Fruit fly (Drosophila melanogaster) whole organism, embryonic: ENCODE measurements around the gene Tao.

Experiments used
- Adf1 ChIP-seq: fragments of 200-800 bp; sonication (Bioruptor generic); IDR thresholded peaks from 2 replicates; pipeline ENCODE4 v1.3.6; 2022; ENCODE audit warnings: missing biosample characterization, missing genetic modification characterization
- B-H2 ChIP-seq: fragments of 200-800 bp; sonication (Bioruptor generic); optimal IDR thresholded peaks from 2 replicates; lab custom pipeline; 2018; ENCODE audit warnings: missing biosample characterization, mild to moderate bottlenecking, missing genetic modification characterization
- CG10209 ChIP-seq: fragments of 200-800 bp; sonication (Bioruptor generic); optimal IDR thresholded peaks from 3 replicates; lab custom pipeline; 2017; ENCODE audit warnings: missing biosample characterization, mild to moderate bottlenecking, missing genetic modification characterization, missing genetic modification reagents
- CG10321 ChIP-seq: fragments of 200-800 bp; sonication (Bioruptor generic); IDR thresholded peaks from 2 replicates; pipeline ENCODE4 v1.3.6; 2022; ENCODE audit warnings: missing biosample characterization, missing genetic modification characterization
- CG11247 ChIP-seq: fragments of 200-800 bp; sonication (Bioruptor generic); IDR thresholded peaks from 2 replicates; pipeline ENCODE4 v1.3.6; 2022; ENCODE audit warnings: missing biosample characterization, missing genetic modification characterization
- CG11695 ChIP-seq: fragments of 200-800 bp; sonication (Bioruptor generic); IDR thresholded peaks from 3 replicates; pipeline ENCODE4 v1.3.6; 2022; ENCODE audit warnings: missing biosample characterization, missing genetic modification characterization
- CG12299 ChIP-seq: fragments of 200-800 bp; sonication (Bioruptor generic); optimal IDR thresholded peaks from 2 replicates; lab custom pipeline; 2018; ENCODE audit warnings: missing biosample characterization, mild to moderate bottlenecking, missing genetic modification characterization
- CG12769 ChIP-seq: fragments of 200-800 bp; sonication (Bioruptor generic); optimal IDR thresholded peaks from 2 replicates; lab custom pipeline; 2019; ENCODE audit warnings: missing biosample characterization, mild to moderate bottlenecking, missing genetic modification characterization, moderate library complexity
- CG13123 ChIP-seq: fragments of 200-800 bp; sonication (Bioruptor generic); optimal IDR thresholded peaks from 2 replicates; lab custom pipeline; 2016; ENCODE audit warnings: missing biosample characterization, missing genetic modification characterization
- CG13424 ChIP-seq: fragments of 200-800 bp; sonication (Bioruptor generic); optimal IDR thresholded peaks from 2 replicates; lab custom pipeline; 2019; ENCODE audit warnings: missing biosample characterization, mild to moderate bottlenecking, missing genetic modification characterization, moderate library complexity
- CG17361 ChIP-seq: fragments of 200-800 bp; sonication (Bioruptor generic); IDR thresholded peaks from 3 replicates; pipeline ENCODE4 v1.3.6; 2022; ENCODE audit warnings: missing biosample characterization, missing genetic modification characterization
- CG17802 ChIP-seq: fragments of 200-800 bp; sonication (Bioruptor generic); optimal IDR thresholded peaks from 2 replicates; lab custom pipeline; 2018; ENCODE audit warnings: missing biosample characterization, mild to moderate bottlenecking, missing genetic modification characterization, moderate library complexity
- CG1832 ChIP-seq: fragments of 200-800 bp; sonication (Bioruptor generic); optimal IDR thresholded peaks from 2 replicates; lab custom pipeline; 2017; ENCODE audit warnings: missing biosample characterization, mild to moderate bottlenecking, missing genetic modification characterization, inconsistent platforms
- CG2199 ChIP-seq: fragments of 200-800 bp; sonication (Bioruptor generic); IDR thresholded peaks from 3 replicates; pipeline ENCODE4 v1.3.6; 2022; ENCODE audit warnings: missing biosample characterization, missing genetic modification characterization
- CG33213 ChIP-seq: fragments of 200-800 bp; sonication (Bioruptor generic); optimal IDR thresholded peaks from 3 replicates; lab custom pipeline; 2016; ENCODE audit warnings: missing biosample characterization, missing genetic modification characterization
- CG34224 ChIP-seq: fragments of 200-800 bp; sonication (Bioruptor generic); IDR thresholded peaks from 3 replicates; pipeline ENCODE4 v1.3.6; 2022; ENCODE audit warnings: missing biosample characterization, missing genetic modification characterization; ENCODE audit not compliant: partially characterized antibody
- CG34376 ChIP-seq: fragments of 200-800 bp; sonication (Bioruptor generic); optimal IDR thresholded peaks from 2 replicates; lab custom pipeline; 2018; ENCODE audit warnings: missing biosample characterization, mild to moderate bottlenecking, missing genetic modification characterization
- CG3726 ChIP-seq: fragments of 200-800 bp; sonication (Bioruptor generic); IDR thresholded peaks from 3 replicates; pipeline ENCODE4, ENCODE4 v1.3.6; 2022; ENCODE audit warnings: missing biosample characterization, missing genetic modification characterization
- CG6175 ChIP-seq: fragments of 200-800 bp; sonication (Bioruptor generic); IDR thresholded peaks from 3 replicates; pipeline ENCODE4 v1.3.6; 2022; ENCODE audit warnings: missing biosample characterization, missing genetic modification characterization
- CG7372 ChIP-seq: fragments of 200-800 bp; sonication (Bioruptor generic); IDR thresholded peaks from 2 replicates; pipeline ENCODE4 v1.3.6; 2022; ENCODE audit warnings: missing biosample characterization, missing genetic modification characterization
- CG7745 ChIP-seq: fragments of 200-800 bp; sonication (Bioruptor generic); optimal IDR thresholded peaks from 2 replicates; lab custom pipeline; 2018; ENCODE audit warnings: missing biosample characterization, mild to moderate bottlenecking, missing genetic modification characterization, moderate library complexity
- CG8924 ChIP-seq: fragments of 200-800 bp; optimal IDR thresholded peaks from 3 replicates; lab custom pipeline; 2019; ENCODE audit warnings: missing biosample characterization, mild to moderate bottlenecking, missing genetic modification characterization, moderate library complexity
- CoRest ChIP-seq: fragments of 200-800 bp; sonication (Bioruptor generic); optimal IDR thresholded peaks from 3 replicates; lab custom pipeline; 2018; ENCODE audit warnings: missing biosample characterization, mild to moderate bottlenecking, missing genetic modification characterization, moderate library complexity
- Dfd ChIP-seq, 2 experiments: fragments of >200 bp; optimal IDR thresholded peaks; 2 replicates each; lab custom pipeline; 2017; ENCODE audit warnings: missing biosample characterization in 2 of 2, missing genetic modification characterization in 2 of 2
- H15 ChIP-seq: fragments of 200-800 bp; sonication (Bioruptor generic); IDR thresholded peaks from 3 replicates; pipeline ENCODE4 v1.3.6; 2022; ENCODE audit warnings: missing biosample characterization, missing genetic modification characterization
- NFAT ChIP-seq: fragments of 200-800 bp; sonication (Bioruptor generic); IDR thresholded peaks from 2 replicates; pipeline ENCODE4 v1.3.6; 2022; ENCODE audit warnings: missing biosample characterization, missing genetic modification characterization
- PHDP ChIP-seq: fragments of 200-800 bp; sonication (Bioruptor generic); optimal IDR thresholded peaks from 3 replicates; lab custom pipeline; 2018; ENCODE audit warnings: missing biosample characterization, mild to moderate bottlenecking, missing genetic modification characterization, moderate library complexity
- Rfx ChIP-seq: fragments of 200-800 bp; sonication (Bioruptor generic); IDR thresholded peaks from 2 replicates; pipeline ENCODE4 v1.3.6; 2022; ENCODE audit warnings: missing biosample characterization, missing genetic modification characterization
- Side ChIP-seq: fragments of 200-800 bp; sonication (Bioruptor generic); optimal IDR thresholded peaks from 2 replicates; lab custom pipeline; 2016; ENCODE audit warnings: missing biosample characterization, missing genetic modification characterization
- Sox100B ChIP-seq: fragments of 200-800 bp; sonication (Bioruptor generic); optimal IDR thresholded peaks from 3 replicates; lab custom pipeline; 2018; ENCODE audit warnings: missing biosample characterization, mild to moderate bottlenecking, missing genetic modification characterization
- YL-1 ChIP-seq: fragments of 200-800 bp; sonication (Bioruptor generic); optimal IDR thresholded peaks from 3 replicates; lab custom pipeline; 2017; ENCODE audit warnings: missing biosample characterization, mild to moderate bottlenecking, missing genetic modification characterization
- cas ChIP-seq: fragments of 200-800 bp; sonication (Bioruptor generic); IDR thresholded peaks from 2 replicates; pipeline ENCODE4 v1.3.6; 2022; ENCODE audit warnings: missing biosample characterization, missing genetic modification characterization
- chn ChIP-seq: fragments of 200-800 bp; sonication (Bioruptor generic); optimal IDR thresholded peaks from 2 replicates; lab custom pipeline; 2016; ENCODE audit warnings: missing biosample characterization, missing genetic modification characterization
- da ChIP-seq: fragments of 200-800 bp; sonication (Bioruptor generic); optimal IDR thresholded peaks from 2 replicates; lab custom pipeline; 2016; ENCODE audit warnings: missing biosample characterization, missing genetic modification characterization
- danr ChIP-seq: fragments of 200-800 bp; sonication (Bioruptor generic); IDR thresholded peaks from 2 replicates; pipeline ENCODE4 v1.3.6; 2022; ENCODE audit warnings: missing biosample characterization, missing genetic modification characterization
- dysf ChIP-seq: fragments of 200-800 bp; sonication (Bioruptor generic); IDR thresholded peaks from 3 replicates; pipeline ENCODE4 v1.3.6; 2022; ENCODE audit warnings: missing biosample characterization, missing genetic modification characterization
- fru ChIP-seq: fragments of >200 bp; optimal IDR thresholded peaks from 2 replicates; lab custom pipeline; 2017
- gce ChIP-seq: fragments of 200-800 bp; sonication (Bioruptor generic); IDR thresholded peaks from 3 replicates; pipeline ENCODE4 v1.3.6; 2022; ENCODE audit warnings: missing biosample characterization, missing genetic modification characterization
- gsb-n ChIP-seq: fragments of 200-800 bp; sonication (Bioruptor generic); optimal IDR thresholded peaks from 3 replicates; lab custom pipeline; 2018; ENCODE audit warnings: missing biosample characterization, mild to moderate bottlenecking, missing genetic modification characterization
- kah ChIP-seq: fragments of 200-800 bp; sonication (Bioruptor generic); optimal IDR thresholded peaks from 2 replicates; lab custom pipeline; 2018; ENCODE audit warnings: missing biosample characterization, mild to moderate bottlenecking, missing genetic modification characterization
- kay ChIP-seq: fragments of 200-800 bp; sonication (Bioruptor generic); optimal IDR thresholded peaks from 2 replicates; lab custom pipeline; 2016; ENCODE audit warnings: missing biosample characterization, missing genetic modification characterization
- klu ChIP-seq: fragments of 200-800 bp; sonication (Bioruptor generic); IDR thresholded peaks from 2 replicates; pipeline ENCODE4 v1.3.6; 2022; ENCODE audit warnings: missing biosample characterization, missing genetic modification characterization
- mam ChIP-seq: fragments of 200-800 bp; sonication (Bioruptor generic); optimal IDR thresholded peaks from 3 replicates; lab custom pipeline; 2016; ENCODE audit warnings: missing biosample characterization, missing genetic modification characterization
- pfk ChIP-seq: fragments of 200-800 bp; sonication (Bioruptor generic); optimal IDR thresholded peaks from 2 replicates; lab custom pipeline; 2018; ENCODE audit warnings: missing biosample characterization, mild to moderate bottlenecking, missing genetic modification characterization, moderate library complexity
- pho ChIP-seq: fragments of 200-800 bp; sonication (Bioruptor generic); optimal IDR thresholded peaks from 2 replicates; lab custom pipeline; 2016; ENCODE audit warnings: missing biosample characterization, missing genetic modification characterization
- pros ChIP-seq: fragments of 200-800 bp; sonication (Bioruptor generic); optimal IDR thresholded peaks from 3 replicates; lab custom pipeline; 2019; ENCODE audit warnings: missing biosample characterization, mild to moderate bottlenecking, missing genetic modification characterization, moderate library complexity
- pum ChIP-seq: fragments of 200-800 bp; sonication (Bioruptor generic); optimal IDR thresholded peaks from 2 replicates; lab custom pipeline; 2016; ENCODE audit warnings: missing biosample characterization, missing genetic modification characterization
- salm ChIP-seq: fragments of 200-800 bp; sonication (Bioruptor generic); optimal IDR thresholded peaks from 2 replicates; lab custom pipeline; 2018; ENCODE audit warnings: missing biosample characterization, mild to moderate bottlenecking, missing genetic modification characterization
- shn ChIP-seq: fragments of 200-800 bp; sonication (Bioruptor generic); optimal IDR thresholded peaks from 3 replicates; lab custom pipeline; 2016; ENCODE audit warnings: missing biosample characterization, missing genetic modification characterization
- tll ChIP-seq, 2 experiments: fragments of 200-800 bp in 1 of 2; fragments of >200 bp in 1 of 2; sonication (Bioruptor generic) in 1 of 2; optimal IDR thresholded peaks; 2 replicates each; lab custom pipeline; 2017 to 2019; ENCODE audit warnings: missing biosample characterization in 2 of 2, missing genetic modification characterization in 2 of 2, mild to moderate bottlenecking in 1 of 2, moderate library complexity in 1 of 2
- trh ChIP-seq: fragments of 200-800 bp; sonication (Bioruptor generic); optimal IDR thresholded peaks from 2 replicates; lab custom pipeline; 2016; ENCODE audit warnings: missing biosample characterization, missing genetic modification characterization

Tao gene

DNA sequence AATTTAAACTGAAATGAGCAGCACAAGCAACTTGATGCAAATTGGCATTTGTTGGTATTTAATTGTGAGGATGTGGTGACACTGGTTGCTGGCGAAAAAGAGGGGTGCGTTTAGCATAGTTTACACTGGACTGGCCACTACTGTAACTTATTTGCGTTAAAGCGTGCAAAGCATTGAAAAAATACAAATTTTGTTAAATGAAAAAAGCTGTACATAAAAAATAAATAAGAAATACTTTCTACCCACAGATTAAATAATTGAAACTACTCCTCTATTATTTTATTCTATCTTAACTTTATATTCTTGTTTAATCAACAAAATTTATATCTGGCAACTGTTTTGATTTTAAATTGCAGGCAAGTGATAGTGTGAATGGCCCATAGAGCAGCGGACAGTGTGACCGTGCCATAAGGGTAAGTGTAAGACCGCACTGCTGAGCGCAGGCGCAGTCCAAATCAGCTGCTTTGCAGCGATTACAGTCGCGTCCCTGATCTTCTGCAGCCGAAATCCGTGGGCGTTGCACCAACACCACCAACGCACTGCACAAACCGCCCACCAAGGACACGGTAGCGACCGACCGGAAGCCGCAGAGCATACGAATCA lies 13.8 kb downstream of the Tao start, which contains the start of the genes Grip84 and car (continued):
- TF ChIP-seq pfk (GFP tag; lab: Kevin White, UChicago) = no peak
- no peak for TF ChIP-seq CG12769 (tag; lab: Kevin White, UChicago)
- peak; percentile 79 for TF ChIP-seq CG13424
- TF ChIP-seq pum (GFP tag; lab: Kevin White, UChicago) = peak; percentile 72
- TF ChIP-seq kay (GFP tag; lab: Kevin White, UChicago) = peak; percentile 26
- peak; percentile 43; the same call in 1 of the 3 replicates for TF ChIP-seq H15 (GFP tag; lab: Robert Waterston, UW)
- TF ChIP-seq pros = no peak
- TF ChIP-seq B-H2 (GFP tag; lab: Kevin White, UChicago) = no peak
- no peak for TF ChIP-seq gsb-n (tag; lab: Kevin White, UChicago)
- TF ChIP-seq CG11695 = 0 out of 3 replicates have a peak, but pooled peaks have one; percentile 33
- no peak for TF ChIP-seq kah (GFP tag; lab: Kevin White, UChicago)
- TF ChIP-seq trh (GFP tag; lab: Kevin White, UChicago) = peak; percentile 31
- TF ChIP-seq da (GFP tag; lab: Kevin White, UChicago) = peak; percentile 25
- peak; percentile 66; the same call in 1 of the 2 replicates for TF ChIP-seq klu (GFP tag; lab: Robert Waterston, UW)
- TF ChIP-seq Adf1 = peak; percentile 20; the same call in 1 of the 2 replicates
- TF ChIP-seq CG17361 (GFP tag; lab: Robert Waterston, UW) = peak; percentile 86
- TF ChIP-seq CG10321 (GFP tag; lab: Robert Waterston, UW) = 0 out of 2 replicates have a peak, but pooled peaks have one; percentile 17
- no peak for TF ChIP-seq CG33213 (GFP tag; lab: Kevin White, UChicago)
- TF ChIP-seq CG13123 (GFP tag; lab: Kevin White, UChicago) = peak; percentile 32
- TF ChIP-seq Rfx (GFP tag; lab: Robert Waterston, UW) = peak; percentile 72
- TF ChIP-seq CG3726 = no peak
- peak; percentile 55 for TF ChIP-seq pho (GFP tag; lab: Kevin White, UChicago)
- TF ChIP-seq CoRest = peak; percentile 88
- TF ChIP-seq chn = peak; percentile 20
- TF ChIP-seq CG6175 (GFP tag; lab: Robert Waterston, UW) = no peak
- 0 out of 2 replicates have a peak, but pooled peaks have one; percentile 15 for TF ChIP-seq NFAT
- 0 out of 2 replicates have a peak, but pooled peaks have one; percentile 29 for TF ChIP-seq CG11247
- TF ChIP-seq YL-1 (GFP tag; lab: Kevin White, UChicago) = peak; percentile 36
- no peak for TF ChIP-seq gce (GFP tag; lab: Robert Waterston, UW)
- peak; percentile 80 for TF ChIP-seq dysf (GFP tag; lab: Robert Waterston, UW)
- TF ChIP-seq cas = no peak
- no peak for TF ChIP-seq CG2199 (GFP tag; lab: Robert Waterston, UW)
- TF ChIP-seq CG8924 (tag; lab: Kevin White, UChicago) = peak; percentile 76
- no peak for TF ChIP-seq shn (GFP tag; lab: Kevin White, UChicago)
- TF ChIP-seq salm (tag; lab: Kevin White, UChicago) = no peak
- TF ChIP-seq CG12299 (tag; lab: Kevin White, UChicago) = peak; percentile 46
- TF ChIP-seq CG7372 = peak; percentile 67; the same call in 1 of the 2 replicates
- no peak for TF ChIP-seq CG7745
- TF ChIP-seq mam (GFP tag; lab: Kevin White, UChicago) = peak; percentile 80
- TF ChIP-seq PHDP = no peak
- TF ChIP-seq Sox100B (GFP tag; lab: Kevin White, UChicago) = no peak
- no peak for TF ChIP-seq fru (lab: Kevin White, UChicago)
- TF ChIP-seq Side (GFP tag; lab: Kevin White, UChicago) = peak; percentile 20
- no peak for TF ChIP-seq danr (GFP tag; lab: Robert Waterston, UW)
- TF ChIP-seq CG10209 (GFP tag; lab: Kevin White, UChicago) = no peak
- peak; percentile 30 for TF ChIP-seq CG34376
- no peak for TF ChIP-seq CG1832 (GFP tag; lab: Kevin White, UChicago)
- peak in 1 of 2 experiments; percentile 24 for TF ChIP-seq Dfd (GFP tag; optimal IDR thresholded peaks at IDR 0.05; lab: Kevin White, UChicago)
- no peak for TF ChIP-seq CG34224 (GFP tag; lab: Robert Waterston, UW)
- peak; percentile 8 to 89 for TF ChIP-seq tll (GFP tag; optimal IDR thresholded peaks at IDR 0.05; lab: Kevin White, UChicago)
- peak; percentile 94 for TF ChIP-seq CG17802 (tag; lab: Kevin White, UChicago)
